Worm (Caenorhabditis elegans): ENCODE measurements around the gene mtq-2.

DNA sequence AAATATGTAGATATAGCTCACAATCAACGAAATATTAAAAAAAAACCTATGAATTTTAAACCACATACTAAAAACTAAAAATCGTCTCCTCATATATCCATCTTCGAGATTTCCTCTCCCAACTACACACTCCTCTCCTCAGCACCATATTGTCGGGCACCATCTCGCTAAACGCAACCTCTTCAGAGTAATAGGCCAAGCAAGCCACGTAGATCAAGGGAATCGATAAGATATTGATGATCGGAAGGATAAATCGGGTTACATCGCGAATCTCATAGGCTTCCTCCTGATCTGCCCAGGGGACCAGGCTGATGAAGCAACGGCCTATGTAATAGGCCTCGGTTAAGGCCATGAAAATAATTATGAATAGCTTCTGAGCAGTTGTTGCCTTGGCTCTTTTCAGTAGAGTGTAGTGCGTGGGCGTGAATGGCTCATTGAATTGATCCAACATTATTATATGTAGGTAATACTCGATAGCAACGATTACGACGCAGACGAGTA lies 38.7 kb downstream of the mtq-2 start, which contains the start of the genes C40A11.7 and C40A11.8:
- no peak for TF ChIP-seq ztf-4 (tag; optimal IDR thresholded peaks at IDR 0.05)
- TF ChIP-seq elt-3 (tag; optimal IDR thresholded peaks at IDR 0.05) = no peak
- no peak for TF ChIP-seq mdl-1 (tag; optimal IDR thresholded peaks at IDR 0.05)
- TF ChIP-seq lin-39 (tag; optimal IDR thresholded peaks at IDR 0.05) = no peak
- TF ChIP-seq zag-1 (tag; optimal IDR thresholded peaks at IDR 0.05) = no peak
- TF ChIP-seq aly-2 (tag; optimal IDR thresholded peaks at IDR 0.05) = no peak
- TF ChIP-seq ceh-16 (tag; optimal IDR thresholded peaks at IDR 0.05) = no peak
- no peak for TF ChIP-seq lsy-2 (tag; optimal IDR thresholded peaks at IDR 0.05)
- TF ChIP-seq nhr-12 (tag; optimal IDR thresholded peaks at IDR 0.05) = no peak
- no peak for TF ChIP-seq nhr-237 (tag; optimal IDR thresholded peaks at IDR 0.05)
- no peak for TF ChIP-seq F13H6.1 (tag; optimal IDR thresholded peaks at IDR 0.05)
- no peak for TF ChIP-seq R02D3.7 (tag; optimal IDR thresholded peaks at IDR 0.05)
